Worm (Caenorhabditis elegans): ENCODE measurements around the gene C31H2.14.

ce11 chrX:5137716-5138470 lies 10.1 kb upstream of the C31H2.14 start:
- TF ChIP-seq ceh-8 (GFP tag; optimal IDR thresholded peaks at IDR 0.05) (no peak), mep-1 (tag; optimal IDR thresholded peaks at IDR 0.05) (peak; percentile 54), pax-3 (tag; optimal IDR thresholded peaks at IDR 0.05) (no peak), sox-4 (tag; optimal IDR thresholded peaks at IDR 0.05) (no peak), ces-1 (GFP tag; optimal IDR thresholded peaks at IDR 0.05) (no peak), ceh-88 (GFP tag; IDR thresholded peaks at IDR 0.05) (no peak), nhr-28 (tag; optimal IDR thresholded peaks at IDR 0.05) (no peak), lin-35 (GFP tag; optimal IDR thresholded peaks at IDR 0.05) (no peak), lin-13 (GFP tag; optimal IDR thresholded peaks at IDR 0.05) (no peak), elt-2 (tag; optimal IDR thresholded peaks at IDR 0.05) (no peak), snpc-4 (tag; optimal IDR thresholded peaks at IDR 0.05) (no peak)
